Worm (Caenorhabditis elegans) whole organism, midembryonic: ENCODE results near the gene suex-1.

Source experiments
- ref-1 ChIP-seq: fragments of 200-800 bp; sonication (Bioruptor generic); conservative IDR thresholded peaks from 2 replicates; pipeline ENCODE4 v1.3.6; 2022; ENCODE audit warnings: missing genetic modification reagents, missing genetic modification characterization, missing compliant biosample characterization
- tab-1 ChIP-seq: fragments of 200-800 bp; sonication (Bioruptor generic); IDR thresholded peaks from 2 replicates; pipeline ENCODE4 v1.3.6; 2022; ENCODE audit warnings: missing genetic modification characterization, missing compliant biosample characterization

ce11 chrII:5449620-5450019 is 48.4 kb downstream of the suex-1 start:
- TF ChIP-seq tab-1 (GFP tag; lab: Robert Waterston, UW) (no peak), ref-1 (no peak)
